Worm (Caenorhabditis elegans): ENCODE data around the gene ZK262.2.

ZK262.2 gene

ce11 chrV:18412887-18413286 is at the start of gene ZK262.2:
ZK262.2 (minus strand) TSS chrV:18412987.
- TF ChIP-seq pha-4 (tag; optimal IDR thresholded peaks at IDR 0.05) (peak; percentile 9), nhr-28 (tag; optimal IDR thresholded peaks at IDR 0.05) (no peak)

ce11 chrV:18462365-18462837 is 49.6 kb upstream of the ZK262.2 start, which contains the start of gene ZK228.4:
ZK228.4 (plus strand) TSS chrV:18462787.
- no peak for TF ChIP-seq unc-39 (tag; optimal IDR thresholded peaks at IDR 0.05)
- TF ChIP-seq lin-15B (tag; optimal IDR thresholded peaks at IDR 0.05), result no peak
- no peak for TF ChIP-seq jun-1 (tag; optimal IDR thresholded peaks at IDR 0.05)
- no peak for TF ChIP-seq egl-27 (tag; optimal IDR thresholded peaks at IDR 0.05)
- TF ChIP-seq nfya-1 (tag; optimal IDR thresholded peaks at IDR 0.05; ENCODE audit: insufficient read depth), result no peak
- no peak for TF ChIP-seq sea-2 (GFP tag; optimal IDR thresholded peaks at IDR 0.05)
- no peak for TF ChIP-seq ceh-9 (tag; optimal IDR thresholded peaks at IDR 0.05)
- peak; percentile 13 for TF ChIP-seq pqm-1 (tag; optimal IDR thresholded peaks at IDR 0.05)
- peak; percentile 86 for TF ChIP-seq elt-2 (tag; optimal IDR thresholded peaks at IDR 0.05)
- peak; percentile 21 for TF ChIP-seq ceh-28 (tag; optimal IDR thresholded peaks at IDR 0.05)
- TF ChIP-seq snpc-4 (tag; optimal IDR thresholded peaks at IDR 0.05), result no peak
- no peak for TF ChIP-seq unc-62 (GFP tag; optimal IDR thresholded peaks at IDR 0.05)
- no peak for TF ChIP-seq ZK546.5 (tag; optimal IDR thresholded peaks at IDR 0.05)
- TF ChIP-seq mdl-1 (tag; optimal IDR thresholded peaks at IDR 0.05), result no peak
- TF ChIP-seq hmg-11 (tag; optimal IDR thresholded peaks at IDR 0.05), result no peak
- no peak for TF ChIP-seq ceh-82 (tag; optimal IDR thresholded peaks at IDR 0.05)
- TF ChIP-seq mml-1 (tag; optimal IDR thresholded peaks at IDR 0.05), result no peak
- no peak for TF ChIP-seq ztf-11 (tag; optimal IDR thresholded peaks at IDR 0.05)
- no peak for TF ChIP-seq fkh-2 (tag; optimal IDR thresholded peaks at IDR 0.05)
- no peak for TF ChIP-seq daf-12 (tag; optimal IDR thresholded peaks at IDR 0.05)
- TF ChIP-seq nhr-12 (tag; optimal IDR thresholded peaks at IDR 0.05), result no peak

- TF ChIP-seq pqm-1 (tag; optimal IDR thresholded peaks at IDR 0.05), result peak; percentile 84
- TF ChIP-seq aly-2 (tag; optimal IDR thresholded peaks at IDR 0.05), result no peak
- TF ChIP-seq tbx-2 (tag; optimal IDR thresholded peaks at IDR 0.05), result no peak
- TF ChIP-seq nfya-1 (tag; optimal IDR thresholded peaks at IDR 0.05; ENCODE audit: insufficient read depth), result no peak
- TF ChIP-seq jun-1 (tag; optimal IDR thresholded peaks at IDR 0.05), result no peak
- no peak for TF ChIP-seq lin-15B (tag; optimal IDR thresholded peaks at IDR 0.05)
- peak; percentile 97 for TF ChIP-seq elt-2 (tag; optimal IDR thresholded peaks at IDR 0.05)
These were observed 48.5 kb upstream of the ZK262.2 start, which contains the start of gene ZK228.3 for ce11 chrV:18461200-18461728. ZK228.3 (minus strand) TSS chrV:18461250.

ce11 chrV:18456574-18456973 is 43.8 kb upstream of the ZK262.2 start, which contains the start of gene ZK228.10:
ZK228.10 (plus strand) TSS chrV:18456874.
- TF ChIP-seq nhr-11 (tag; optimal IDR thresholded peaks at IDR 0.05), result no peak
- TF ChIP-seq ztf-11 (tag; optimal IDR thresholded peaks at IDR 0.05), result no peak
- TF ChIP-seq nhr-237 (tag; optimal IDR thresholded peaks at IDR 0.05), result no peak
- no peak for TF ChIP-seq zag-1 (tag; optimal IDR thresholded peaks at IDR 0.05)
- no peak for TF ChIP-seq lin-15B (tag; optimal IDR thresholded peaks at IDR 0.05)
- TF ChIP-seq unc-62 (GFP tag; optimal IDR thresholded peaks at IDR 0.05), result no peak
- TF ChIP-seq ztf-4 (tag; optimal IDR thresholded peaks at IDR 0.05), result no peak
- no peak for TF ChIP-seq sea-2 (GFP tag; optimal IDR thresholded peaks at IDR 0.05)
- no peak for TF ChIP-seq ceh-9 (tag; optimal IDR thresholded peaks at IDR 0.05)
- no peak for TF ChIP-seq unc-39 (tag; optimal IDR thresholded peaks at IDR 0.05)

- TF ChIP-seq ama-1 (optimal IDR thresholded peaks at IDR 0.05) (no peak), zag-1 (tag; optimal IDR thresholded peaks at IDR 0.05) (no peak), ceh-9 (tag; optimal IDR thresholded peaks at IDR 0.05) (no peak), ztf-4 (tag; optimal IDR thresholded peaks at IDR 0.05) (no peak), nhr-11 (tag; optimal IDR thresholded peaks at IDR 0.05) (no peak), nhr-76 (tag; optimal IDR thresholded peaks at IDR 0.05) (no peak), eor-1 (tag; optimal IDR thresholded peaks at IDR 0.05) (no peak), elt-1 (tag; optimal IDR thresholded peaks at IDR 0.05) (no peak), nhr-237 (tag; optimal IDR thresholded peaks at IDR 0.05) (no peak), jun-1 (tag; optimal IDR thresholded peaks at IDR 0.05) (no peak), elt-3 (tag; optimal IDR thresholded peaks at IDR 0.05) (no peak)
These were observed 31.3 kb upstream of the ZK262.2 start, which contains the start of gene ZK228.1 for ce11 chrV:18444118-18444517. ZK228.1 (plus strand) TSS chrV:18444418.
